Fruit fly (Drosophila melanogaster) whole organism, embryonic: ENCODE data around the gene CkIIalpha-i3.

Experiments
- BEAF-32 ChIP-seq: fragments of 200-800 bp; sonication (Bioruptor generic); optimal IDR thresholded peaks from 3 replicates; lab custom pipeline; 2017; ENCODE audit warnings: missing biosample characterization, missing genetic modification characterization, mild to moderate bottlenecking, moderate library complexity, missing genetic modification reagents
- CG10321 ChIP-seq: fragments of 200-800 bp; sonication (Bioruptor generic); IDR thresholded peaks from 2 replicates; pipeline ENCODE4 v1.3.6; 2022; ENCODE audit warnings: missing biosample characterization, missing genetic modification characterization
- CG11456 ChIP-seq: fragments of 200-800 bp; sonication (Bioruptor generic); IDR thresholded peaks from 3 replicates; pipeline ENCODE4 v1.3.6; 2022; ENCODE audit warnings: missing biosample characterization, missing genetic modification characterization
- CG13624 ChIP-seq: fragments of 200-800 bp; sonication (Bioruptor generic); optimal IDR thresholded peaks from 2 replicates; lab custom pipeline; 2016; ENCODE audit warnings: missing biosample characterization, missing genetic modification characterization
- CG14014 ChIP-seq: fragments of 200-800 bp; sonication (Bioruptor generic); IDR thresholded peaks from 2 replicates; pipeline ENCODE4 v1.3.6; 2022; ENCODE audit warnings: missing biosample characterization, missing genetic modification characterization
- CG15011 ChIP-seq: fragments of 200-800 bp; sonication (Bioruptor generic); optimal IDR thresholded peaks from 3 replicates; lab custom pipeline; 2018; ENCODE audit warnings: missing biosample characterization, mild to moderate bottlenecking, missing genetic modification characterization
- CG1602 ChIP-seq: fragments of 200-800 bp; sonication (Bioruptor generic); optimal IDR thresholded peaks from 3 replicates; lab custom pipeline; 2016; ENCODE audit warnings: missing biosample characterization, missing genetic modification characterization
- CG16813 ChIP-seq: fragments of 200-800 bp; sonication (Bioruptor generic); IDR thresholded peaks from 3 replicates; pipeline ENCODE4 v1.3.6; 2022; ENCODE audit warnings: missing biosample characterization, missing genetic modification characterization; ENCODE audit not compliant: partially characterized antibody
- CG16863 ChIP-seq: fragments of 200-800 bp; sonication (Bioruptor generic); optimal IDR thresholded peaks from 3 replicates; lab custom pipeline; 2016; ENCODE audit warnings: missing biosample characterization, missing genetic modification characterization
- CG17359 ChIP-seq: fragments of 200-800 bp; sonication (Bioruptor generic); optimal IDR thresholded peaks from 3 replicates; lab custom pipeline; 2018; ENCODE audit warnings: missing biosample characterization, mild to moderate bottlenecking, missing genetic modification characterization, moderate library complexity
- CG17385 ChIP-seq: fragments of 200-800 bp; sonication (Bioruptor generic); optimal IDR thresholded peaks from 3 replicates; lab custom pipeline; 2018; ENCODE audit warnings: missing biosample characterization, mild to moderate bottlenecking, missing genetic modification characterization
- CG18011 ChIP-seq: fragments of 200-800 bp; sonication (Bioruptor generic); optimal IDR thresholded peaks from 2 replicates; lab custom pipeline; 2017; ENCODE audit warnings: missing biosample characterization, missing genetic modification characterization, mild to moderate bottlenecking, moderate library complexity, missing genotype
- CG3281 ChIP-seq: fragments of 200-800 bp; sonication (Bioruptor generic); optimal IDR thresholded peaks from 3 replicates; lab custom pipeline; 2017; ENCODE audit warnings: missing biosample characterization, mild to moderate bottlenecking, missing genetic modification characterization
- CG4424 ChIP-seq: fragments of 200-800 bp; sonication (Bioruptor generic); optimal IDR thresholded peaks from 3 replicates; lab custom pipeline; 2016; ENCODE audit warnings: missing biosample characterization, missing genetic modification characterization
- CG6791 ChIP-seq: fragments of 200-800 bp; sonication (Bioruptor generic); IDR thresholded peaks from 3 replicates; pipeline ENCODE4 v1.3.6; 2022; ENCODE audit warnings: missing biosample characterization, missing genetic modification characterization; ENCODE audit not compliant: partially characterized antibody
- CG6813 ChIP-seq: fragments of 200-800 bp; sonication (Bioruptor generic); optimal IDR thresholded peaks from 2 replicates; lab custom pipeline; 2017; ENCODE audit warnings: missing biosample characterization, missing genetic modification characterization, mild to moderate bottlenecking, moderate library complexity, missing genetic modification reagents
- CG7372 ChIP-seq: fragments of 200-800 bp; sonication (Bioruptor generic); IDR thresholded peaks from 2 replicates; pipeline ENCODE4 v1.3.6; 2022; ENCODE audit warnings: missing biosample characterization, missing genetic modification characterization
- CG7987 ChIP-seq: fragments of 200-800 bp; sonication (Bioruptor generic); optimal IDR thresholded peaks from 2 replicates; lab custom pipeline; 2018; ENCODE audit warnings: missing biosample characterization, mild to moderate bottlenecking, missing genetic modification characterization, moderate library complexity
- CG8478 ChIP-seq: fragments of >200 bp; optimal IDR thresholded peaks from 2 replicates; lab custom pipeline; 2018
- CG8765 ChIP-seq: fragments of 200-800 bp; sonication (Bioruptor generic); IDR thresholded peaks from 2 replicates; pipeline ENCODE4 v1.3.6; 2022; ENCODE audit warnings: missing biosample characterization, missing genetic modification characterization
- CG9797 ChIP-seq: fragments of 200-800 bp; sonication (Bioruptor generic); optimal IDR thresholded peaks from 3 replicates; lab custom pipeline; 2018; ENCODE audit warnings: missing biosample characterization, mild to moderate bottlenecking, missing genetic modification characterization
- Dad ChIP-seq: fragments of 200-800 bp; sonication (Bioruptor generic); optimal IDR thresholded peaks from 3 replicates; lab custom pipeline; 2016; ENCODE audit warnings: missing biosample characterization, missing genetic modification characterization
- Dip3 ChIP-seq: fragments of 200-800 bp; sonication (Bioruptor generic); optimal IDR thresholded peaks from 3 replicates; lab custom pipeline; 2016; ENCODE audit warnings: missing biosample characterization, missing genetic modification characterization
- Mrtf ChIP-seq: fragments of 200-800 bp; sonication (Bioruptor generic); IDR thresholded peaks from 3 replicates; pipeline ENCODE4 v1.3.6; 2022; ENCODE audit warnings: missing biosample characterization, missing genetic modification characterization
- NFAT ChIP-seq: fragments of 200-800 bp; sonication (Bioruptor generic); IDR thresholded peaks from 2 replicates; pipeline ENCODE4 v1.3.6; 2022; ENCODE audit warnings: missing biosample characterization, missing genetic modification characterization
- Poxn ChIP-seq: fragments of 200-800 bp; sonication (Bioruptor generic); IDR thresholded peaks from 2 replicates; pipeline ENCODE4 v1.3.6; 2022; ENCODE audit warnings: missing biosample characterization, missing genetic modification characterization
- Six4 ChIP-seq: fragments of 200-800 bp; sonication (Bioruptor generic); optimal IDR thresholded peaks from 2 replicates; lab custom pipeline; 2016; ENCODE audit warnings: missing biosample characterization, missing genetic modification characterization
- Tbp ChIP-seq: fragments of >200 bp; optimal IDR thresholded peaks from 2 replicates; lab custom pipeline; 2018; ENCODE audit warnings: missing biosample characterization, missing genetic modification characterization
- Usf ChIP-seq: fragments of 200-800 bp; sonication (Bioruptor generic); optimal IDR thresholded peaks from 2 replicates; lab custom pipeline; 2017; ENCODE audit warnings: missing genotype, missing biosample characterization, missing genetic modification characterization
- ap ChIP-seq: fragments of 200-800 bp; sonication (Bioruptor generic); IDR thresholded peaks from 2 replicates; pipeline ENCODE4 v1.3.6; 2022; ENCODE audit warnings: missing biosample characterization, missing genetic modification characterization
- cad ChIP-seq: fragments of >200 bp; optimal IDR thresholded peaks from 2 replicates; lab custom pipeline; 2017; ENCODE audit warnings: missing biosample characterization, missing genetic modification characterization
- caup ChIP-seq: fragments of 200-800 bp; sonication (Bioruptor generic); optimal IDR thresholded peaks from 3 replicates; lab custom pipeline; 2017; ENCODE audit warnings: missing biosample characterization, mild to moderate bottlenecking, missing genetic modification characterization, moderate library complexity; ENCODE audit not compliant: severe bottlenecking
- crp ChIP-seq, 2 experiments: fragments of 200-800 bp; sonication (Bioruptor generic); optimal IDR thresholded peaks; 2 replicates in 1 of 2; 3 replicates in 1 of 2; lab custom pipeline; 2017; ENCODE audit warnings: missing biosample characterization in 2 of 2, missing genetic modification characterization in 2 of 2, mild to moderate bottlenecking in 1 of 2, moderate library complexity in 1 of 2
- gsb-n ChIP-seq: fragments of 200-800 bp; sonication (Bioruptor generic); optimal IDR thresholded peaks from 3 replicates; lab custom pipeline; 2018; ENCODE audit warnings: missing biosample characterization, mild to moderate bottlenecking, missing genetic modification characterization
- jumu ChIP-seq: fragments of 200-800 bp; sonication (Bioruptor generic); optimal IDR thresholded peaks from 3 replicates; lab custom pipeline; 2016; ENCODE audit warnings: missing biosample characterization, missing genetic modification characterization
- lmd ChIP-seq: fragments of 200-800 bp; sonication (Bioruptor generic); IDR thresholded peaks from 2 replicates; pipeline ENCODE4 v1.3.6; 2022; ENCODE audit warnings: missing biosample characterization, missing genetic modification characterization
- lov ChIP-seq, 2 experiments: fragments of 200-800 bp in 1 of 2; fragments of >200 bp in 1 of 2; sonication (Bioruptor generic) in 1 of 2; IDR thresholded peaks in 1 of 2; optimal IDR thresholded peaks in 1 of 2; 2 replicates in 1 of 2; 3 replicates in 1 of 2; pipeline versions ENCODE4 v1.3.6 to Lab custom; 2017 to 2022; ENCODE audit warnings: missing biosample characterization in 1 of 2, missing genetic modification characterization in 1 of 2
- luna ChIP-seq: fragments of 200-800 bp; sonication (Bioruptor generic); optimal IDR thresholded peaks from 2 replicates; lab custom pipeline; 2016; ENCODE audit warnings: missing biosample characterization, missing genetic modification characterization
- maf-S ChIP-seq: fragments of 200-800 bp; sonication (Bioruptor generic); optimal IDR thresholded peaks from 2 replicates; lab custom pipeline; 2016; ENCODE audit warnings: missing biosample characterization, missing genetic modification characterization
- mam ChIP-seq: fragments of 200-800 bp; sonication (Bioruptor generic); optimal IDR thresholded peaks from 3 replicates; lab custom pipeline; 2016; ENCODE audit warnings: missing biosample characterization, missing genetic modification characterization
- nerfin-1 ChIP-seq: fragments of 200-800 bp; sonication (Bioruptor generic); optimal IDR thresholded peaks from 3 replicates; lab custom pipeline; 2019; ENCODE audit warnings: missing biosample characterization, mild to moderate bottlenecking, missing genetic modification characterization, moderate library complexity
- nom ChIP-seq: fragments of 200-800 bp; sonication (Bioruptor generic); optimal IDR thresholded peaks from 2 replicates; lab custom pipeline; 2017; ENCODE audit warnings: missing biosample characterization, missing genetic modification characterization, mild to moderate bottlenecking, moderate library complexity, missing genetic modification reagents
- oc ChIP-seq: fragments of 200-800 bp; sonication (Bioruptor generic); optimal IDR thresholded peaks from 2 replicates; lab custom pipeline; 2018; ENCODE audit warnings: missing biosample characterization, mild to moderate bottlenecking, missing genetic modification characterization, moderate library complexity
- p53 ChIP-seq: fragments of 200-800 bp; sonication (Bioruptor generic); optimal IDR thresholded peaks from 2 replicates; lab custom pipeline; 2016; ENCODE audit warnings: missing biosample characterization, missing genetic modification characterization
- pfk ChIP-seq: fragments of 200-800 bp; sonication (Bioruptor generic); optimal IDR thresholded peaks from 2 replicates; lab custom pipeline; 2018; ENCODE audit warnings: missing biosample characterization, mild to moderate bottlenecking, missing genetic modification characterization, moderate library complexity
- sd ChIP-seq: fragments of 200-800 bp; sonication (Bioruptor generic); optimal IDR thresholded peaks from 3 replicates; lab custom pipeline; 2018; ENCODE audit warnings: missing biosample characterization, mild to moderate bottlenecking, missing genetic modification characterization, moderate library complexity
- sim ChIP-seq: fragments of 200-800 bp; sonication (Bioruptor generic); IDR thresholded peaks from 2 replicates; pipeline ENCODE4 v1.3.6; 2022; ENCODE audit warnings: missing biosample characterization, missing genetic modification characterization
- ssp ChIP-seq: fragments of 200-800 bp; sonication (Bioruptor generic); IDR thresholded peaks from 2 replicates; pipeline ENCODE4 v1.3.6; 2022; ENCODE audit warnings: missing biosample characterization, missing genetic modification characterization
- tio ChIP-seq: fragments of 200-800 bp; sonication (Bioruptor generic); optimal IDR thresholded peaks from 2 replicates; lab custom pipeline; 2017; ENCODE audit warnings: missing biosample characterization, missing genetic modification characterization, inconsistent platforms
- tna ChIP-seq: fragments of 200-800 bp; sonication (Bioruptor generic); IDR thresholded peaks from 2 replicates; pipeline ENCODE4 v1.3.6; 2022; ENCODE audit warnings: missing biosample characterization, missing genetic modification characterization; ENCODE audit not compliant: partially characterized antibody

The CkIIalpha-i3 gene

dm6 chr3L:680258-680657 lies 30.1 kb downstream of the CkIIalpha-i3 start, which contains the start of gene CG17129 (continued):
- TF ChIP-seq CG1602 (peak; percentile 57), Six4 (GFP tag; lab: Kevin White, UChicago) (peak; percentile 51), jumu (GFP tag; lab: Kevin White, UChicago) (peak; percentile 87), CG18011 (peak; percentile 55), CG17385 (GFP tag; lab: Kevin White, UChicago) (peak; percentile 58), sd (tag; lab: Kevin White, UChicago) (peak; percentile 51), CG9797 (GFP tag; lab: Kevin White, UChicago) (no peak), tio (no peak), CG8478 (no peak), lov (optimal IDR thresholded peaks at IDR 0.05; lab: Kevin White, UChicago) (no peak), lov (GFP tag; IDR thresholded peaks at IDR 0.05; lab: Robert Waterston, UW) (no peak), cad (GFP tag; lab: Kevin White, UChicago) (no peak), Dad (peak; percentile 83), CG3281 (GFP tag; lab: Kevin White, UChicago) (peak; percentile 84), CG7372 (GFP tag; lab: Robert Waterston, UW) (peak; percentile 66; the same call in 1 of the 2 replicates), Mrtf (GFP tag; lab: Robert Waterston, UW) (peak; percentile 53; the same call in 2 of the 3 replicates), crp (GFP tag; optimal IDR thresholded peaks at IDR 0.05; lab: Kevin White, UChicago) (peak in 1 of 2 experiments; percentile 41), ssp (GFP tag; lab: Robert Waterston, UW) (peak; percentile 74), CG16863 (GFP tag; lab: Kevin White, UChicago) (peak; percentile 78), NFAT (peak; percentile 64), luna (GFP tag; lab: Kevin White, UChicago) (peak; percentile 54), sim (GFP tag; lab: Robert Waterston, UW) (no peak), nerfin-1 (peak; percentile 73), CG15011 (GFP tag; lab: Kevin White, UChicago) (peak; percentile 33), CG6791 (peak; percentile 90), maf-S (peak; percentile 67), ap (peak; percentile 8; the same call in 1 of the 2 replicates), Dip3 (GFP tag; lab: Kevin White, UChicago) (peak; percentile 77), Tbp (GFP tag; lab: Kevin White, UChicago) (no peak), Poxn (no peak), pfk (no peak), BEAF-32 (GFP tag; lab: Kevin White, UChicago) (peak; percentile 91), CG10321 (no peak), CG13624 (GFP tag; lab: Kevin White, UChicago) (peak; percentile 85), tna (GFP tag; lab: Robert Waterston, UW) (peak; percentile 75), Usf (GFP tag; lab: Kevin White, UChicago) (no peak), CG7987 (peak; percentile 13), caup (GFP tag; lab: Kevin White, UChicago) (peak; percentile 59), oc (tag; lab: Kevin White, UChicago) (peak; percentile 28), p53 (GFP tag; lab: Kevin White, UChicago) (no peak), CG14014 (peak; percentile 76), CG6813 (GFP tag; lab: Kevin White, UChicago) (peak; percentile 45), mam (GFP tag; lab: Kevin White, UChicago) (peak; percentile 92), CG8765 (GFP tag; lab: Robert Waterston, UW) (0 out of 2 replicates have a peak, but pooled peaks have one; percentile 31), lmd (GFP tag; lab: Robert Waterston, UW) (peak; percentile 73), gsb-n (tag; lab: Kevin White, UChicago) (peak; percentile 45), CG17359 (tag; lab: Kevin White, UChicago) (peak; percentile 77), CG11456 (peak; percentile 74), CG4424 (peak; percentile 83), CG16813 (GFP tag; lab: Robert Waterston, UW) (peak; percentile 92), nom (GFP tag; lab: Kevin White, UChicago) (no peak)
